Fruit fly (Drosophila melanogaster): ENCODE data around the gene CG31688.

The CG31688 gene

DNA sequence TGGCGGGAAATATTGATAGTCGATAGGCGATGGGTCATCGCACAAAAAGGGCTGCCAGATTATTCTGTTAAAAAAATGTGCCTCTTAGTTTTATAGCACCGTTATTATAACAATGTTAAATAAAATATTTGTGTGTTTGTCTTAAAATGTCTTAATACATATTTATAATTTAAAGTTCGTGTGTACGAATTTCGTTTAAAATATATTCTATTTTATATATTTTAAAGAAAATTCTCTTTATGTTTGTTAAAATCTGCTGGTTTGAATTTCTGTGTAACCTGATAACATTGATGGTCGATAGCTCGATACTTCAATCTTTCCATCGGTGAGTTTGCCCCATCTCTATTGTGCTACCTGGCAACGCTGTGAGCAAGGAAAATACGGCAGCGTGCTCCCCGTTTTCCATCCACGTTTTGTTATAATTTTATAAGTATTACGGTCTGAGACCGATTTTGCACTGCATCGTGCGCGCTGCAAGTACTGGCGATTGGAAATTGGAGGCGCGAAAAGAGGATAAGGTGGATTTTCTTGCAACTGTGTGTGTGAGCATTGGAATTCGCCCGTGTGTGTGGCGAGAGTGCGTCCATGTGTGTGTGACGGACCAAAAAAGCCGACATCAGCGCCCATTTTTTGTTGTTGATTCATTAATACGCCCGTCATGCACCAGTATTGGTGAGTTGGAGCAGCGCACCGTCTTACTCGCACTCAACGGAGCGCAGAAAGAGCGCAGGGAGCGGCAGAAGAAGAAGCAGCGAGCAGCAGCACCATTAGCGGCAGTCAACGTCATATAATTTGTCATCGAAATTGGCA, 9.0 kb upstream of the CG31688 start, which contains the start of the genes CG10949 and Arpc2:
Gene CG10949, minus strand, starts transcription at position 165 of the 810 bp plus-strand sequence.
Gene Arpc2, plus strand, starts transcription at position 304 of the 810 bp plus-strand sequence.
- peak; percentile 8 for TF ChIP-seq Hr4 (GFP tag; optimal IDR thresholded peaks at IDR 0.05)
- TF ChIP-seq Eip93F (GFP tag; optimal IDR thresholded peaks at IDR 0.05): no peak
- no peak for TF ChIP-seq Sox15 (GFP tag; optimal IDR thresholded peaks at IDR 0.05)
- peak in 1 of 2 experiments; percentile 20 for TF ChIP-seq salr (GFP tag; optimal IDR thresholded peaks at IDR 0.05)
- TF ChIP-seq ss (GFP tag; optimal IDR thresholded peaks at IDR 0.05): no peak
- no peak for TF ChIP-seq Hr39 (GFP tag; optimal IDR thresholded peaks at IDR 0.05)
- TF ChIP-seq CG10631 (GFP tag; optimal IDR thresholded peaks at IDR 0.05): peak; percentile 74
- peak; percentile 67 for TF ChIP-seq CG3032 (tag; optimal IDR thresholded peaks at IDR 0.05)
- TF ChIP-seq fd85E (GFP tag; optimal IDR thresholded peaks at IDR 0.05): no peak
- TF ChIP-seq CG32006 (GFP tag; optimal IDR thresholded peaks at IDR 0.05): peak; percentile 71
- peak; percentile 61 for TF ChIP-seq Gug (GFP tag; IDR thresholded peaks at IDR 0.05)
- no peak for TF ChIP-seq CG9139 (GFP tag; optimal IDR thresholded peaks at IDR 0.05)
- peak; percentile 5 for TF ChIP-seq Lpt (GFP tag; optimal IDR thresholded peaks at IDR 0.05)
- no peak for TF ChIP-seq CG6808 (GFP tag; optimal IDR thresholded peaks at IDR 0.05)
- peak; percentile 29 for TF ChIP-seq lz (GFP tag; optimal IDR thresholded peaks at IDR 0.05)
- peak; percentile 39 for TF ChIP-seq Met (GFP tag; optimal IDR thresholded peaks at IDR 0.05)
- no peak for TF ChIP-seq vri (GFP tag; optimal IDR thresholded peaks at IDR 0.05)
- peak; percentile 18 for TF ChIP-seq CG34406 (GFP tag; optimal IDR thresholded peaks at IDR 0.05)
- TF ChIP-seq dsx (GFP tag; optimal IDR thresholded peaks at IDR 0.05; ENCODE audit: poor library complexity, severe bottlenecking): no peak
- TF ChIP-seq fkh (GFP tag; optimal IDR thresholded peaks at IDR 0.05): peak; percentile 49
- peak; percentile 58 for TF ChIP-seq eg (GFP tag; IDR thresholded peaks at IDR 0.05)
- TF ChIP-seq CG11902 (GFP tag; optimal IDR thresholded peaks at IDR 0.05): no peak
- peak; percentile 25 for TF ChIP-seq CG6792 (GFP tag; optimal IDR thresholded peaks at IDR 0.05)
- no peak for TF ChIP-seq cyc (GFP tag; optimal IDR thresholded peaks at IDR 0.05)
- TF ChIP-seq CG6163 (GFP tag; IDR thresholded peaks at IDR 0.05): no peak
- TF ChIP-seq achi (GFP tag; optimal IDR thresholded peaks at IDR 0.05): peak; percentile 51
- peak; percentile 11 for TF ChIP-seq CG10669 (GFP tag; optimal IDR thresholded peaks at IDR 0.05)
- TF ChIP-seq acj6 (GFP tag; optimal IDR thresholded peaks at IDR 0.05): peak; percentile 38
- no peak for TF ChIP-seq CG6854 (GFP tag; optimal IDR thresholded peaks at IDR 0.05)
- TF ChIP-seq Sox102F (GFP tag; optimal IDR thresholded peaks at IDR 0.05): no peak
- TF ChIP-seq CG3919 (GFP tag; optimal IDR thresholded peaks at IDR 0.05): no peak
- TF ChIP-seq Ets96B (tag; optimal IDR thresholded peaks at IDR 0.05): peak; percentile 43
- peak; percentile 5 for TF ChIP-seq CG31627 (GFP tag; optimal IDR thresholded peaks at IDR 0.05)
- 0 out of 3 replicates have a peak, but pooled peaks have one; percentile 35 for TF ChIP-seq CG8119 (GFP tag; IDR thresholded peaks at IDR 0.05)
- TF ChIP-seq CG8632 (GFP tag; optimal IDR thresholded peaks at IDR 0.05): peak; percentile 1
- TF ChIP-seq Hr38 (GFP tag; optimal IDR thresholded peaks at IDR 0.05): no peak
- no peak for TF ChIP-seq CG11762 (GFP tag; optimal IDR thresholded peaks at IDR 0.05; ENCODE audit: insufficient read depth)
- no peak for TF ChIP-seq CG8319 (GFP tag; optimal IDR thresholded peaks at IDR 0.05)
- TF ChIP-seq CG1621 (tag; optimal IDR thresholded peaks at IDR 0.05): no peak
- no peak for TF ChIP-seq CG7368 (GFP tag; optimal IDR thresholded peaks at IDR 0.05)
- TF ChIP-seq Smox (GFP tag; optimal IDR thresholded peaks at IDR 0.05): peak; percentile 20
- TF ChIP-seq CG11294 (GFP tag; IDR thresholded peaks at IDR 0.05): peak; percentile 55; the same call in 1 of the 2 replicates
- TF ChIP-seq Eip78C (GFP tag): peak; percentile 32
- TF ChIP-seq net (GFP tag; optimal IDR thresholded peaks at IDR 0.05): peak; percentile 33
- TF ChIP-seq esn (GFP tag; optimal IDR thresholded peaks at IDR 0.05): peak; percentile 33
- TF ChIP-seq topi (GFP tag; optimal IDR thresholded peaks at IDR 0.05): no peak
- peak; percentile 23 for TF ChIP-seq pdm3 (GFP tag; optimal IDR thresholded peaks at IDR 0.05)
- TF ChIP-seq CG15336 (GFP tag; IDR thresholded peaks at IDR 0.05): peak; percentile 16; the same call in 1 of the 2 replicates
- TF ChIP-seq Ets21C (GFP tag; optimal IDR thresholded peaks at IDR 0.05): no peak
- no peak for TF ChIP-seq CG6276 (GFP tag; optimal IDR thresholded peaks at IDR 0.05)
- no peak for TF ChIP-seq fd59A (GFP tag; optimal IDR thresholded peaks at IDR 0.05)
